Worm (Caenorhabditis elegans): ENCODE measurements around the gene T06E6.1.

DNA sequence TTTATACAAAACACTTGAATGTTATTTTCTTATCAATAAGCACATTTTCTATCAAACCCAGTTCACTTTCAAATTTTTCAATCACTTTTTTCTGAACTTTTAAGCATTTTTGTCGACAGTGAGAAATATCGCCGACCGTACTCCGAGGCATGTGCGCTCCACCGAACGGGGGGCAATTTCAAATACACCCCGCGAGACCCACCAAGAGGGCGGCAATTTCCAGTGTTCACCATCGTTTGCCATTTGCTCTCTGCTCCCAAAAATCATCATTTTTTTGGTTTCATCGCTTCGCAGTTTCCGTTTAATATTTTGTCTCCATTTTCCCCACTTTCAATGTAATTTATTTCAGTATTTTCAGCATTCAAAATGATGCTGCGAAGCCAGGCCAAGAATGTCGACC, 586 bp upstream of the T06E6.1 start, which contains the start of gene cyb-3:
- TF ChIP-seq sea-1 (GFP tag; conservative IDR thresholded peaks at IDR 0.05) = no peak
- TF ChIP-seq F13C5.2 (tag; optimal IDR thresholded peaks at IDR 0.05) = no peak
- TF ChIP-seq ama-1 (optimal IDR thresholded peaks at IDR 0.05) = no peak
- TF ChIP-seq B0310.2 (tag; optimal IDR thresholded peaks at IDR 0.05) = no peak
